Worm (Caenorhabditis elegans) whole organism, L2 larva: ENCODE data around the gene lect-2.

Experiments
- C34F6.9 ChIP-seq: fragments of 150-350 bp; optimal IDR thresholded peaks from 2 replicates; lab custom pipeline; 2014; ENCODE audit warnings: missing biosample characterization, missing genetic modification characterization
- F13H6.1 ChIP-seq: sonication (generic microtip); optimal IDR thresholded peaks from 2 replicates; lab custom pipeline; 2016; ENCODE audit warnings: missing genetic modification characterization, missing compliant biosample characterization
- Y55F3AM.14 ChIP-seq: fragments of 200-800 bp; sonication (Bioruptor generic); optimal IDR thresholded peaks from 2 replicates; lab custom pipeline; 2018; ENCODE audit warnings: mild to moderate bottlenecking, missing genetic modification characterization, missing compliant biosample characterization
- ZK546.5 ChIP-seq: sonication (generic microtip); optimal IDR thresholded peaks from 2 replicates; lab custom pipeline; 2017; ENCODE audit warnings: missing biosample characterization, missing genetic modification characterization
- ama-1 ChIP-seq: fragments of 150-350 bp; optimal IDR thresholded peaks from 2 replicates; lab custom pipeline; 2018; ENCODE audit warnings: inconsistent platforms
- ceh-16 ChIP-seq: fragments of 150-350 bp; optimal IDR thresholded peaks from 2 replicates; lab custom pipeline; 2014; ENCODE audit warnings: missing biosample characterization, missing genetic modification characterization
- ceh-82 ChIP-seq: fragments of 150-350 bp; optimal IDR thresholded peaks from 2 replicates; lab custom pipeline; 2014; ENCODE audit warnings: missing biosample characterization, missing genetic modification characterization
- crh-2 ChIP-seq: sonication (generic microtip); optimal IDR thresholded peaks from 2 replicates; lab custom pipeline; 2017; ENCODE audit warnings: missing biosample characterization, missing genetic modification characterization
- dmd-4 ChIP-seq: sonication (generic microtip); optimal IDR thresholded peaks from 2 replicates; lab custom pipeline; 2017; ENCODE audit warnings: missing biosample characterization, missing genetic modification characterization
- elt-3 ChIP-seq: sonication (generic microtip); optimal IDR thresholded peaks from 2 replicates; lab custom pipeline; 2017; ENCODE audit warnings: missing biosample characterization, missing genetic modification characterization
- fos-1 ChIP-seq: fragments of 150-350 bp; optimal IDR thresholded peaks from 2 replicates; lab custom pipeline; 2014; ENCODE audit warnings: missing biosample characterization, missing genetic modification characterization
- gmeb-1 ChIP-seq: fragments of 150-350 bp; optimal IDR thresholded peaks from 2 replicates; lab custom pipeline; 2014; ENCODE audit warnings: missing biosample characterization, missing genetic modification characterization
- lin-11 ChIP-seq: fragments of 150-350 bp; sonication (generic microtip); optimal IDR thresholded peaks from 2 replicates; lab custom pipeline; 2014; ENCODE audit warnings: missing biosample characterization, missing genetic modification characterization, inconsistent platforms, mixed read lengths
- lin-13 ChIP-seq: fragments of 150-350 bp; optimal IDR thresholded peaks from 2 replicates; lab custom pipeline; 2014; ENCODE audit warnings: missing biosample characterization, missing genetic modification reagents, missing genetic modification characterization
- lin-39 ChIP-seq: fragments of 150-350 bp; optimal IDR thresholded peaks from 2 replicates; lab custom pipeline; 2014; ENCODE audit warnings: missing biosample characterization, missing genetic modification reagents, missing genetic modification characterization
- lsy-2 ChIP-seq, 2 experiments: fragments of 150-350 bp in 1 of 2; sonication (generic microtip) in 1 of 2; optimal IDR thresholded peaks; 2 replicates each; lab custom pipeline; 2014 to 2017; ENCODE audit warnings: missing biosample characterization in 2 of 2, missing genetic modification characterization in 2 of 2
- mab-5 ChIP-seq: fragments of 150-350 bp; optimal IDR thresholded peaks from 2 replicates; lab custom pipeline; 2014; ENCODE audit warnings: missing biosample characterization, missing genetic modification characterization
- mbf-1 ChIP-seq: sonication (generic microtip); optimal IDR thresholded peaks from 2 replicates; lab custom pipeline; 2017; ENCODE audit warnings: missing biosample characterization, missing genetic modification characterization
- mdl-1 ChIP-seq, 2 experiments: fragments of 150-350 bp in 1 of 2; sonication (generic microtip) in 1 of 2; optimal IDR thresholded peaks; 2 replicates each; lab custom pipeline; 2017; ENCODE audit warnings: missing biosample characterization in 2 of 2, missing genetic modification characterization in 2 of 2
- nhr-12 ChIP-seq: fragments of 150-350 bp; optimal IDR thresholded peaks from 2 replicates; lab custom pipeline; 2014; ENCODE audit warnings: missing biosample characterization, missing genetic modification characterization
- nhr-129 ChIP-seq: fragments of 150-350 bp; optimal IDR thresholded peaks from 2 replicates; lab custom pipeline; 2014; ENCODE audit warnings: missing biosample characterization, missing genetic modification characterization
- nhr-21 ChIP-seq: fragments of 150-350 bp; optimal IDR thresholded peaks from 2 replicates; lab custom pipeline; 2014; ENCODE audit warnings: missing biosample characterization, missing genetic modification characterization
- nhr-237 ChIP-seq: fragments of 150-350 bp; optimal IDR thresholded peaks from 2 replicates; lab custom pipeline; 2014; ENCODE audit warnings: missing biosample characterization, missing genetic modification characterization
- nhr-25 ChIP-seq: fragments of 150-350 bp; sonication (generic microtip); optimal IDR thresholded peaks from 3 replicates; lab custom pipeline; 2014; ENCODE audit warnings: missing biosample characterization, missing genetic modification characterization
- nhr-6 ChIP-seq: fragments of 150-350 bp; optimal IDR thresholded peaks from 2 replicates; lab custom pipeline; 2014; ENCODE audit warnings: missing biosample characterization, missing genetic modification characterization
- nhr-77 ChIP-seq: fragments of 150-350 bp; optimal IDR thresholded peaks from 2 replicates; lab custom pipeline; 2014; ENCODE audit warnings: missing biosample characterization, missing genetic modification characterization
- peb-1 ChIP-seq: fragments of 150-350 bp; optimal IDR thresholded peaks from 2 replicates; lab custom pipeline; 2014; ENCODE audit warnings: missing biosample characterization, missing genetic modification characterization
- sem-4 ChIP-seq: fragments of 150-350 bp; optimal IDR thresholded peaks from 2 replicates; lab custom pipeline; 2014; ENCODE audit warnings: missing biosample characterization, missing genetic modification reagents, missing genetic modification characterization
- skn-1 ChIP-seq: sonication (generic microtip); optimal IDR thresholded peaks from 2 replicates; lab custom pipeline; 2017; ENCODE audit warnings: missing biosample characterization, missing genetic modification characterization
- sma-3 ChIP-seq: sonication (generic microtip); optimal IDR thresholded peaks from 2 replicates; lab custom pipeline; 2016; ENCODE audit warnings: missing genetic modification reagents, missing genetic modification characterization, missing compliant biosample characterization
- sma-9 ChIP-seq, 2 experiments: fragments of 150-350 bp in 1 of 2; sonication (generic microtip) in 1 of 2; optimal IDR thresholded peaks; 2 replicates each; lab custom pipeline; 2014 to 2016; ENCODE audit warnings: missing genetic modification characterization in 2 of 2, mild to moderate bottlenecking in 1 of 2, missing biosample characterization in 1 of 2, missing compliant biosample characterization in 1 of 2, missing genetic modification reagents in 1 of 2, moderate library complexity in 1 of 2
- snpc-4 ChIP-seq: fragments of 150-350 bp; optimal IDR thresholded peaks from 2 replicates; lab custom pipeline; 2014; ENCODE audit warnings: missing biosample characterization, missing genetic modification characterization
- unc-39 ChIP-seq: fragments of 150-350 bp; optimal IDR thresholded peaks from 2 replicates; lab custom pipeline; 2014; ENCODE audit warnings: missing biosample characterization, missing genetic modification characterization
- unc-55 ChIP-seq: fragments of 150-350 bp; sonication (generic microtip); optimal IDR thresholded peaks from 3 replicates; lab custom pipeline; 2014; ENCODE audit warnings: missing biosample characterization, missing genetic modification reagents, missing genetic modification characterization
- zag-1 ChIP-seq: fragments of 150-350 bp; optimal IDR thresholded peaks from 2 replicates; lab custom pipeline; 2014; ENCODE audit warnings: missing biosample characterization, missing genetic modification characterization
- ztf-1 ChIP-seq: fragments of 200-800 bp; sonication (Bioruptor generic); conservative IDR thresholded peaks from 2 replicates; pipeline ENCODE4 v1.3.6; 2022; ENCODE audit warnings: missing genetic modification characterization, missing compliant biosample characterization

lect-2 gene

DNA sequence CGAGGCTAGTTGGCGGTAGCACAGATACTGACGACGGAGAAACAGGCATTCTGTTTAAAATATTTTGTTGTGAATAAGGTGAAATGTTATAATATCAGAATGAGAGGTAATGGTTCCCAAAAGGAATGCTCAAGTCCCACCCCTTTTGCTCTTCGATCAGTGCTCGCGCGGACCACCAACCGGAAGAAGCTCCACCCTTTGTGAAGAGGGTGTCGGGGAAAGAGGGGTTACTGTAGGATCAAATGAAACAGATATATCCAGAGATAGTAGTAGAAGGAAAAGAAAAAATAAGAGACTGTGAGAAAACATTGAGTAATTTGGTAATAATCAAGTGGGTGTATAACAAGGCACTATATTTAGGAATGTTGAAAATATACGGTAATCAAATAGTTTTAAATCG lies 16.4 kb upstream of the lect-2 start, which contains the start of the genes dmd-5 and F10C1.1:
dmd-5 (minus strand) TSS at position 101 of the 400 bp plus-strand sequence.
F10C1.1 (plus strand) TSS at position 110 of the 400 bp plus-strand sequence.
- TF ChIP-seq fos-1 (no peak), lin-39 (tag; lab: Kevin White, UChicago) (no peak), ceh-82 (tag; lab: Kevin White, UChicago) (no peak)

DNA sequence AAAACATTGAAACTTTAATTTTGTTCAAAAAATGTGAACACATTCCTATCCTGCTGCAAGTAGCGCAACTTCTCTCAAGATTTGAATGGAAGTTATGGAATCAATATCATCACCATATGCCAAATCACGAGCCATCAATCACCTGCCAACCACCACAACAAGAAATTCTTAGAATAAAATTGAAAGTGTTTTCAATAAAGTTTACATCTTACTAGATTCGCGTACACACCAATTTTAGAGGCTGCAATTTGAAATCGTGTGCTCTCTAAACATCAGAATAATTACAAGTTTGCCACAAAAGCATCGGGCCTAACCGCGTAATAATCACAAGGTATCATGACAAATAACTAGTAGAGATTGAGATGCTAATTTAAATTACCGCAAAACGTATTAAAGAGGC lies 15.6 kb upstream of the lect-2 start:
- TF ChIP-seq ztf-1 (GFP tag; lab: Robert Waterston, UW) (no peak), elt-3 (tag; lab: Kevin White, UChicago) (no peak), sma-9 (GFP tag; optimal IDR thresholded peaks at IDR 0.05; lab: Kevin White, UChicago) (no peak), sma-9 (tag; optimal IDR thresholded peaks at IDR 0.05; lab: Kevin White, UChicago) (no peak)

DNA sequence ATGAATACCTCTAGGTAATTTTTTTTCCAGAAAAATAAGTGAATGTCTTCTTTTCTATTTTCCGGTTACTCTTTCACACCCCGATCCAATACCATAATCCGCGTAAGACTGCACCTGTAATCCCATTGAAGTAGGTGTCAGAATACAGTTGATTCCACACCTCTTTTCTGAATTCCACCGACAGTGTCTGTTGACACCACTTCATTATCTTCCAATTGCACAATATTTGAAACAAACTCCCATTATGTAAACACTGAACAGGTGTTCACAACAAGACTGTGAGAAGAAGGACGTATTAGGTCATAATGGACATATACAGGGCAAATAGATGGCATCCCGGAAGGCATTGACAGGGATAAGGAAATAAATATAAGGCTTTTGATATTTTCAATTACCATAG lies 13.2 kb upstream of the lect-2 start:
- TF ChIP-seq dmd-4 (tag; lab: Kevin White, UChicago): no peak
- no peak for TF ChIP-seq ceh-16 (tag; lab: Kevin White, UChicago)
- no peak for TF ChIP-seq nhr-237 (tag; lab: Kevin White, UChicago)
- no peak for TF ChIP-seq lin-13 (GFP tag; lab: Kevin White, UChicago)
- TF ChIP-seq mbf-1: no peak

DNA sequence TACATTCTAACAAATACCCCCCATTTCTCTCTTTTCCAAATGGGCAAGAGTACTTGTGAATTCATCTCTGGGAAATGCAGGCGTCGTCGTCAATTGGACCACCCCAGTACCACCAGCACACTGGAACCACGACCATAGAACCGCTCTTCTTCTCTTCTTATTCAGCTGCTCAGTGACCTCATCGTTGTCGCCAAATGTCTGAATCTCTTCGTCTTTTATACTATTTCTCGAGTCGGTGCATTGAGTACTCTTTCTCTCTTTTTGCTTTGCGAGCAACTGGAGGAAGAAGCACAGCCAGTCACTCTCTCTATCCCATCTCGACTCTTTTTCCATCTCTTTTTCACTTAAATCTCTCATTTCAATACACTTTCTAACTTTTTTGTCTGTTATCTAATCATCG lies 10.7 kb upstream of the lect-2 start:
- TF ChIP-seq sma-9 (GFP tag; optimal IDR thresholded peaks at IDR 0.05; lab: Kevin White, UChicago) (peak; percentile 31), sma-9 (tag; optimal IDR thresholded peaks at IDR 0.05; lab: Kevin White, UChicago) (no peak), zag-1 (tag; lab: Kevin White, UChicago) (peak; percentile 74), mbf-1 (no peak), F13H6.1 (tag; lab: Kevin White, UChicago) (peak; percentile 48), ZK546.5 (tag; lab: Kevin White, UChicago) (no peak), peb-1 (no peak), nhr-6 (no peak), unc-39 (tag; lab: Kevin White, UChicago) (no peak), mab-5 (no peak), nhr-25 (no peak), fos-1 (peak; percentile 1), skn-1 (tag; lab: Kevin White, UChicago) (no peak), nhr-129 (tag; lab: Kevin White, UChicago) (peak; percentile 56), C34F6.9 (tag; lab: Kevin White, UChicago) (peak; percentile 57), mdl-1 (tag; optimal IDR thresholded peaks at IDR 0.05; lab: Kevin White, UChicago) (no peak), ztf-1 (GFP tag; lab: Robert Waterston, UW) (no peak), lsy-2 (tag; optimal IDR thresholded peaks at IDR 0.05; lab: Kevin White, UChicago) (peak in 1 of 2 experiments; percentile 50), snpc-4 (tag; lab: Kevin White, UChicago) (no peak), unc-55 (GFP tag; lab: Kevin White, UChicago) (peak; percentile 60)

DNA sequence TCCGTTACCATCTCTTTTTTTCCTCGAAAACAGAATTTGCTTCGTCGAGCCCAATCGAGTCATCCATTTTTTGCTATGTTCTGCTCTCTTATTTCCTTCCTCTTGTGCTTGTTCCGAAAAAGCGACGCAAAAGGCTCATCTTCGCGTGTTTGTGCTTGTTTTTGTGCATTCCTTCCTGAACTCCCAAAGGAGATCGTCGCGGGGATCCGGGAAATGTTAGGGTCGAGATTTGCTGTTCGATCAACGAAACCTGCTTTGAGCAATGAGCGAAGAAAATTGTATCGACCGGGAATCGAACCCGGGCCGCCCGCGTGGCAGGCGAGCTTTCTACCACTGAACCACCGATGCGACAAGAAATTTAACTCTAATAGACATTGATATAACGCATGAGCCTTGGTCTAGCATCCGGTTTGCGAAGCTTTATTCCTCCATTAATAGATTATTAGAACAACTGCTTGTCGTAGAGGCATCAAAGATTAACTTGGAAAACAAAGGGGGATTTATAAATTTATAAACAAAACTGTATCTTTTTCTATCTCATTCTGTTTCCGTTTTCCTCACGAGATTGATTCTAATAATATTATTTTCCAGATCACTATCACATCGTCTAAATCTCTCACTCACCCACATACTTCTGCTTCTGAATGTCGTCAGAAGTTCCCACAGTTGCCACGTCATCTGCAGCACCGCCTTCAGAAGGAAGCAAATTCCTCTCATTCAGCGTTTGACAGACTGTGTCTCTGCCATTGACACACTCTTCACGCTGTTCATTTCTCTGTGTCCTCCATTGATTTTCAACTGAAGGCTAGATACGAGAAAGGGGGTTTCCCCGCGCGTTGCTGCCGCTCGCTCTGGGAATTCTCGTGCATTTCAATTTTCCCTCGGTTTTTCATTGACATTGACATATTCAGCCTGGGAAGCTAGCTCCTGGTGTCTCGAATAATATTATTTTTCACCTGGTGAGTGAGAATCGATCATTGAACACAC lies 8.3 kb upstream of the lect-2 start, which contains the start of gene K05F1.6:
K05F1.6 (plus strand) TSS at position 586 of the 987 bp plus-strand sequence.
- TF ChIP-seq zag-1 (tag; lab: Kevin White, UChicago) (no peak), dmd-4 (tag; lab: Kevin White, UChicago) (no peak), nhr-25 (no peak), mdl-1 (tag; optimal IDR thresholded peaks at IDR 0.05; lab: Kevin White, UChicago) (no peak), lsy-2 (tag; optimal IDR thresholded peaks at IDR 0.05; lab: Kevin White, UChicago) (peak; percentile 28 to 50), ztf-1 (GFP tag; lab: Robert Waterston, UW) (no peak), lin-11 (tag; lab: Kevin White, UChicago) (peak; percentile 48), nhr-129 (tag; lab: Kevin White, UChicago) (peak; percentile 59), mab-5 (no peak), sma-9 (GFP tag; optimal IDR thresholded peaks at IDR 0.05; lab: Kevin White, UChicago) (peak; percentile 62), sma-9 (tag; optimal IDR thresholded peaks at IDR 0.05; lab: Kevin White, UChicago) (no peak), F13H6.1 (tag; lab: Kevin White, UChicago) (peak; percentile 68), peb-1 (no peak), gmeb-1 (no peak), lin-39 (tag; lab: Kevin White, UChicago) (no peak), sem-4 (tag; lab: Kevin White, UChicago) (peak; percentile 26), elt-3 (tag; lab: Kevin White, UChicago) (no peak), fos-1 (peak; percentile 29), C34F6.9 (tag; lab: Kevin White, UChicago) (peak; percentile 21), sma-3 (peak; percentile 63), ama-1 (lab: Kevin White, UChicago) (no peak), crh-2 (tag; lab: Kevin White, UChicago) (peak; percentile 63), ZK546.5 (tag; lab: Kevin White, UChicago) (no peak), ceh-16 (tag; lab: Kevin White, UChicago) (no peak), nhr-12 (no peak), unc-55 (GFP tag; lab: Kevin White, UChicago) (peak; percentile 10), ceh-82 (tag; lab: Kevin White, UChicago) (no peak), lin-13 (GFP tag; lab: Kevin White, UChicago) (peak; percentile 70), nhr-237 (tag; lab: Kevin White, UChicago) (no peak), Y55F3AM.14 (GFP tag; lab: Kevin White, UChicago) (peak; percentile 70), nhr-21 (tag; lab: Kevin White, UChicago) (peak; percentile 65), nhr-77 (tag; lab: Kevin White, UChicago) (no peak)
